Fruit fly (Drosophila melanogaster): ENCODE data around the gene CG1582.

The CG1582 gene

dm6 chrX:10877087-10877935 is 21.8 kb downstream of the CG1582 start, which contains the start of gene CG1637 (continued):
- TF ChIP-seq btn (GFP tag; optimal IDR thresholded peaks at IDR 0.05) (no peak), CG9215 (GFP tag; IDR thresholded peaks at IDR 0.05) (no peak), bsh (GFP tag; optimal IDR thresholded peaks at IDR 0.05) (peak in 1 of 2 experiments; percentile 24), CG6689 (GFP tag; IDR thresholded peaks at IDR 0.05) (no peak), h (optimal IDR thresholded peaks at IDR 0.05) (no peak), ac (GFP tag; optimal IDR thresholded peaks at IDR 0.05) (no peak), CG7357 (GFP tag; IDR thresholded peaks at IDR 0.05) (no peak), grau (tag; optimal IDR thresholded peaks at IDR 0.05) (no peak), CG7928 (GFP tag; optimal IDR thresholded peaks at IDR 0.05) (no peak), onecut (GFP tag; IDR thresholded peaks at IDR 0.05) (no peak), insv (GFP tag; optimal IDR thresholded peaks at IDR 0.05) (no peak), bigmax (GFP tag; optimal IDR thresholded peaks at IDR 0.05) (no peak), BEAF-32 (GFP tag; optimal IDR thresholded peaks at IDR 0.05) (peak; percentile 75), CG8359 (GFP tag; optimal IDR thresholded peaks at IDR 0.05; ENCODE audit: borderline replicate concordance) (no peak), CG14014 (GFP tag; IDR thresholded peaks at IDR 0.05) (no peak), sd (tag; optimal IDR thresholded peaks at IDR 0.05) (no peak), Six4 (GFP tag; optimal IDR thresholded peaks at IDR 0.05) (no peak), CG34422 (GFP tag; IDR thresholded peaks at IDR 0.05) (no peak), Dek (tag; optimal IDR thresholded peaks at IDR 0.05) (no peak), CG10654 (GFP tag; optimal IDR thresholded peaks at IDR 0.05) (no peak), E2f2 (GFP tag; IDR thresholded peaks at IDR 0.05) (peak; percentile 93), stc (GFP tag; IDR thresholded peaks at IDR 0.05) (no peak), pan (optimal IDR thresholded peaks at IDR 0.05) (no peak), pan (GFP tag; optimal IDR thresholded peaks at IDR 0.05 in 1 of 2, IDR thresholded peaks at IDR 0.05 in 1 of 2) (no peak), tx (GFP tag; optimal IDR thresholded peaks at IDR 0.05) (no peak), CG31365 (tag; optimal IDR thresholded peaks at IDR 0.05) (no peak), Opbp (GFP tag; IDR thresholded peaks at IDR 0.05; ENCODE audit: partially characterized antibody) (peak; percentile 70; the same call in 2 of the 3 replicates), CG18262 (tag; optimal IDR thresholded peaks at IDR 0.05) (no peak), eve (GFP tag; optimal IDR thresholded peaks at IDR 0.05) (no peak), sqz (GFP tag; optimal IDR thresholded peaks at IDR 0.05) (no peak), yki (optimal IDR thresholded peaks at IDR 0.05) (no peak), zen2 (GFP tag; IDR thresholded peaks at IDR 0.05; ENCODE audit: partially characterized antibody) (peak; percentile 66), sc (optimal IDR thresholded peaks at IDR 0.05) (no peak), sc (GFP tag; optimal IDR thresholded peaks at IDR 0.05) (no peak), sr (GFP tag; IDR thresholded peaks at IDR 0.05) (no peak), CG15601 (tag; optimal IDR thresholded peaks at IDR 0.05) (no peak), Deaf1 (tag; optimal IDR thresholded peaks at IDR 0.05) (no peak), Abd-B (GFP tag; optimal IDR thresholded peaks at IDR 0.05) (no peak), CG10147 (GFP tag; optimal IDR thresholded peaks at IDR 0.05) (no peak), ash1 (GFP tag; optimal IDR thresholded peaks at IDR 0.05) (no peak), B-H1 (GFP tag; IDR thresholded peaks at IDR 0.05) (no peak), CG17829 (tag; optimal IDR thresholded peaks at IDR 0.05) (no peak), bcd (GFP tag; optimal IDR thresholded peaks at IDR 0.05) (no peak), repo (GFP tag; optimal IDR thresholded peaks at IDR 0.05) (no peak), CG4404 (GFP tag; IDR thresholded peaks at IDR 0.05) (no peak), hth (optimal IDR thresholded peaks at IDR 0.05) (no peak), ci (GFP tag; IDR thresholded peaks at IDR 0.05) (no peak), Rfx (GFP tag; IDR thresholded peaks at IDR 0.05) (no peak), CG9932 (GFP tag; IDR thresholded peaks at IDR 0.05) (no peak), esg (GFP tag; conservative IDR thresholded peaks at IDR 0.05) (no peak), Gsc (GFP tag; IDR thresholded peaks at IDR 0.05) (no peak), HLH3B (GFP tag; IDR thresholded peaks at IDR 0.05) (no peak)

Data from whole organism, embryonic.